Worm (Caenorhabditis elegans): ENCODE measurements around the gene C08D8.1.

- TF ChIP-seq C08G9.2 (tag; optimal IDR thresholded peaks at IDR 0.05) (no peak), dve-1 (tag; optimal IDR thresholded peaks at IDR 0.05) (no peak)
These were observed 49.7 kb upstream of the C08D8.1 start, which contains the start of gene smex-1 for ce11 chrV:8295866-8296265.

All from whole organism, late embryonic.